Fruit fly (Drosophila melanogaster): ENCODE measurements around the gene Ir68a.

Gene Ir68a

DNA sequence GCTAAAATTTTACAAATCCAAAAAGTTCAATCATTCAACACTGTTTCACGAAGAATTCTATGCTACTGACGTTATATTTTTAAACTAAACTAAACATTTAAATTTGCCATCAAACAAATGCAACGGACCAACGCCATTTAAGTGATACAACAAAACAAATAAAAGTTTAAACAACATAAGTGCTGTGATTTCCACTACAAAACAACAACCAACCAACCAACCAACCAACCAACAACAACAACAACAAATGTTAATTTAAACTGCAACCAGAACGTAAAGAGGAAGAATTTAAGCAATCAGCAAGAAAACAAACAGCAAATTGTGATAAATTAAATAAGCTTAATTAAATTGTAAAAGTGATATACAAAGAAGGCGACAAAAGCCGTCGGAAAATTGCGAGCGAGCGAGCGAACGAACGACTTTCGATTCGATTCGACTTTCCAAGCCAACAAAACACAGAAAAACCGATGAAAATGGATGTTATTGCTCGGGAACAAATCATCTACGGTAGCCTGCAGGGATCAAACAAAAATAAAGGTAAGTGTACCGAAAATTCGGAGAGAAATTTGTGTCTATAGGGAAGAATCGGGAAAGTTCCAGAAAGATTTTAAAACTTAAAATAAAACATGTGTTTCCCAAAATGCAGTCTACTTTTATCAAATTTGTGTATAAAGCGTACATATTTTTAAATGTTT is 16.6 kb upstream of the Ir68a start (continued):
- no peak for TF ChIP-seq CG13624 (GFP tag; optimal IDR thresholded peaks at IDR 0.05)
- peak; percentile 86 for TF ChIP-seq Ets65A (GFP tag)
- peak; percentile 11 for TF ChIP-seq CG4820 (GFP tag; optimal IDR thresholded peaks at IDR 0.05)
- TF ChIP-seq pnt (GFP tag; optimal IDR thresholded peaks at IDR 0.05), result peak; percentile 4
- TF ChIP-seq sug (tag; optimal IDR thresholded peaks at IDR 0.05), result peak; percentile 1
- TF ChIP-seq wdn (GFP tag; IDR thresholded peaks at IDR 0.05), result peak; percentile 52
- TF ChIP-seq CG31224 (GFP tag; IDR thresholded peaks at IDR 0.05), result 0 out of 2 replicates have a peak, but pooled peaks have one; percentile 1
- no peak for TF ChIP-seq bbx (GFP tag; IDR thresholded peaks at IDR 0.05; ENCODE audit: partially characterized antibody)
- peak; percentile 0 for TF ChIP-seq Sox100B (GFP tag; optimal IDR thresholded peaks at IDR 0.05)
- TF ChIP-seq CG34422 (GFP tag; IDR thresholded peaks at IDR 0.05), result 0 out of 3 replicates have a peak, but pooled peaks have one; percentile 0
- peak; percentile 21 for TF ChIP-seq CG12104 (GFP tag; optimal IDR thresholded peaks at IDR 0.05)
- no peak for TF ChIP-seq Hmr (GFP tag; optimal IDR thresholded peaks at IDR 0.05)
- TF ChIP-seq Ssrp (tag; optimal IDR thresholded peaks at IDR 0.05), result peak; percentile 40
- peak; percentile 77 for TF ChIP-seq chm (GFP tag; IDR thresholded peaks at IDR 0.05)
- 0 out of 2 replicates have a peak, but pooled peaks have one; percentile 35 for TF ChIP-seq sob (GFP tag; IDR thresholded peaks at IDR 0.05)
- no peak for TF ChIP-seq CG14710 (tag; optimal IDR thresholded peaks at IDR 0.05)
- TF ChIP-seq CG6175 (GFP tag; IDR thresholded peaks at IDR 0.05), result no peak
- TF ChIP-seq Atf6 (GFP tag; IDR thresholded peaks at IDR 0.05), result peak; percentile 48; the same call in 1 of the 2 replicates
- TF ChIP-seq Doc2 (GFP tag; IDR thresholded peaks at IDR 0.05), result no peak
- peak; percentile 11 for TF ChIP-seq CG8944 (GFP tag; optimal IDR thresholded peaks at IDR 0.05)
- no peak for TF ChIP-seq bsh (GFP tag; optimal IDR thresholded peaks at IDR 0.05)

DNA sequence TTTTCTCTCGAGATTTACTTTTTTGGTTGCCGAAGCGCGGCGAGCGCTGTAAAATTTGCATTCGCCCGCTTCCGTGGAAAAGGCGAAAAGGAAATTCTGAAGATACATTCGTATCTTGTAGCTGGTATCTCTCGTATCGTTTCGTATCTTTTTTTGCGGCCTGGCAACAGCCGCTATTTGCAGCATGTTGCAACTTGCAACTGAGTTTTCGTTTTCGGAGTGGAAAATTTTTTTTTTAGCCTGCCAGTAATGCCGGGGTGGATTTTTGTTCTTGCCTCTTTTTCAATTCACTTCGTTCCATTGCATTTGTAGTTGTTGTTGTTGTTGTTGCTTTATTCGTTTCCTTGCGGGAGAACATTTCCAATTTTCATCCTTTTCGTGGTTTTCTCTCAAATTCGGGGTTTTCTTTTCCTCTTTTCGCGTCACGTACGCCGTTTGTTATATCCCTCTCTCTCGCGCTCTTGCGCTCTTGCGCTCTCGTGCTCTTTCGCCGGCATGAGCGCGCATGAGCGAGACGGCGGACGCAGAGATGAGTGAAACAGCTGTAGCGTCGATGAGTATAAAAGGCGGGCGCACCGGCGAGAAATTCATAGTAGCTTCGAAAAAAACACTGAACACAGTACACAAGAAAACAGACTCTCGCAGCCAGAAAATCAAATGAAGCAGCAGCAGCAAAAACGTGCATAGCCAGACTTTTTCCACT is 15.9 kb upstream of the Ir68a start, which contains the start of gene scyl:
TSS of gene scyl (plus strand) at position 587 of the 703 bp plus-strand sequence.
- peak; percentile 58 for TF ChIP-seq CG7987 (GFP tag; optimal IDR thresholded peaks at IDR 0.05)
- peak; percentile 62 for TF ChIP-seq psq (GFP tag; optimal IDR thresholded peaks at IDR 0.05)
- TF ChIP-seq Dad (GFP tag; optimal IDR thresholded peaks at IDR 0.05), result peak; percentile 37
- no peak for TF ChIP-seq Dref (GFP tag; IDR thresholded peaks at IDR 0.05)
- TF ChIP-seq ttk (GFP tag; IDR thresholded peaks at IDR 0.05), result no peak
- TF ChIP-seq ci (GFP tag; IDR thresholded peaks at IDR 0.05), result peak; percentile 90
- TF ChIP-seq CG30403 (GFP tag; optimal IDR thresholded peaks at IDR 0.05), result no peak
- TF ChIP-seq CG11247 (GFP tag; IDR thresholded peaks at IDR 0.05), result peak; percentile 61
- peak; percentile 73 for TF ChIP-seq CG10431 (GFP tag; optimal IDR thresholded peaks at IDR 0.05)
- no peak for TF ChIP-seq hb (GFP tag; IDR thresholded peaks at IDR 0.05; ENCODE audit: partially characterized antibody)
- peak; percentile 43 for TF ChIP-seq CG8944 (GFP tag; optimal IDR thresholded peaks at IDR 0.05)
- TF ChIP-seq CG18619 (GFP tag; optimal IDR thresholded peaks at IDR 0.05), result peak; percentile 56
- peak; percentile 37 for TF ChIP-seq CG9727 (GFP tag; optimal IDR thresholded peaks at IDR 0.05)
- peak; percentile 44 for TF ChIP-seq btn (GFP tag; optimal IDR thresholded peaks at IDR 0.05)
- peak; percentile 36 for TF ChIP-seq NfI (GFP tag; optimal IDR thresholded peaks at IDR 0.05)
- peak; percentile 17 for TF ChIP-seq Myb (GFP tag; optimal IDR thresholded peaks at IDR 0.05)
- TF ChIP-seq D19B (GFP tag; optimal IDR thresholded peaks at IDR 0.05), result no peak
- TF ChIP-seq CG2129 (GFP tag; IDR thresholded peaks at IDR 0.05; ENCODE audit: partially characterized antibody), result no peak
- TF ChIP-seq pan (optimal IDR thresholded peaks at IDR 0.05), result no peak
- peak in 1 of 2 experiments; percentile 69 for TF ChIP-seq pan (GFP tag; optimal IDR thresholded peaks at IDR 0.05 in 1 of 2, IDR thresholded peaks at IDR 0.05 in 1 of 2)
- no peak for TF ChIP-seq fru (optimal IDR thresholded peaks at IDR 0.05)
- no peak for TF ChIP-seq CG10462 (GFP tag; optimal IDR thresholded peaks at IDR 0.05)
- no peak for TF ChIP-seq tio (GFP tag; optimal IDR thresholded peaks at IDR 0.05)
- no peak for TF ChIP-seq ssp (GFP tag; IDR thresholded peaks at IDR 0.05)
- TF ChIP-seq CG10274 (GFP tag; optimal IDR thresholded peaks at IDR 0.05), result peak; percentile 1
- no peak for TF ChIP-seq CG31388 (GFP tag; optimal IDR thresholded peaks at IDR 0.05)
- TF ChIP-seq CG17328 (GFP tag; IDR thresholded peaks at IDR 0.05), result peak; percentile 75
- no peak for TF ChIP-seq CG3838 (GFP tag; optimal IDR thresholded peaks at IDR 0.05)
- no peak for TF ChIP-seq CG11085 (GFP tag; IDR thresholded peaks at IDR 0.05)
- TF ChIP-seq CG11695 (GFP tag; IDR thresholded peaks at IDR 0.05), result peak; percentile 71; the same call in 1 of the 3 replicates

All from whole organism, embryonic.